Fruit fly (Drosophila melanogaster) whole organism, wandering third instar larva: ENCODE data around the gene CG8209.

ENCODE experiments used
- Abd-B ChIP-seq: fragments of >200 bp; optimal IDR thresholded peaks from 2 replicates; lab custom pipeline; 2017; ENCODE audit warnings: missing biosample characterization, missing genetic modification characterization
- CG32264 ChIP-seq: fragments of 200-800 bp; sonication (Bioruptor generic); optimal IDR thresholded peaks from 2 replicates; lab custom pipeline; 2016; ENCODE audit warnings: missing biosample characterization, missing genetic modification characterization
- CrebA ChIP-seq: fragments of 200-800 bp; sonication (Bioruptor generic); optimal IDR thresholded peaks from 2 replicates; lab custom pipeline; 2016; ENCODE audit warnings: missing biosample characterization, mild to moderate bottlenecking, missing genetic modification characterization, borderline replicate concordance
- Dfd ChIP-seq: fragments of >200 bp; optimal IDR thresholded peaks from 2 replicates; lab custom pipeline; 2017; ENCODE audit warnings: missing biosample characterization, missing genetic modification characterization
- GATAd ChIP-seq: sonication (Bioruptor generic); optimal IDR thresholded peaks from 2 replicates; lab custom pipeline; 2016; ENCODE audit warnings: missing biosample characterization, missing genetic modification characterization
- Hr78 ChIP-seq: fragments of >200 bp; optimal IDR thresholded peaks from 2 replicates; lab custom pipeline; 2017; ENCODE audit warnings: missing biosample characterization, missing genetic modification characterization
- Hr83 ChIP-seq: fragments of 200-300 bp; sonication (Bioruptor generic); optimal IDR thresholded peaks from 2 replicates; lab custom pipeline; 2016; ENCODE audit warnings: missing biosample characterization, mild to moderate bottlenecking, missing genetic modification characterization, moderate library complexity; ENCODE audit not compliant: poor library complexity, severe bottlenecking
- Jra ChIP-seq: sonication (Bioruptor generic); optimal IDR thresholded peaks from 2 replicates; lab custom pipeline; 2016; ENCODE audit warnings: missing biosample characterization, missing genetic modification characterization
- Mio ChIP-seq: sonication (Bioruptor generic); optimal IDR thresholded peaks from 2 replicates; lab custom pipeline; 2016; ENCODE audit warnings: missing biosample characterization, missing genetic modification characterization
- Myc ChIP-seq: fragments of >200 bp; optimal IDR thresholded peaks from 2 replicates; lab custom pipeline; 2017
- N ChIP-seq: fragments of >200 bp; optimal IDR thresholded peaks from 2 replicates; lab custom pipeline; 2018; ENCODE audit warnings: missing biosample characterization, missing external identifiers, missing genetic modification characterization
- OdsH ChIP-seq: fragments of 200-800 bp; sonication (Bioruptor generic); optimal IDR thresholded peaks from 2 replicates; lab custom pipeline; 2016; ENCODE audit warnings: missing biosample characterization, mild to moderate bottlenecking, missing genetic modification characterization
- Rel ChIP-seq, 2 experiments: fragments of 200-800 bp; sonication (Bioruptor generic) in 1 of 2; optimal IDR thresholded peaks; 2 replicates in 1 of 2; 3 replicates in 1 of 2; lab custom pipeline; 2016 to 2019; ENCODE audit warnings: mild to moderate bottlenecking in 2 of 2, missing biosample characterization in 2 of 2, missing genetic modification characterization in 2 of 2, moderate library complexity in 1 of 2
- Sp1 ChIP-seq: fragments of 200-800 bp; sonication (Bioruptor generic); optimal IDR thresholded peaks from 3 replicates; lab custom pipeline; 2019; ENCODE audit warnings: missing biosample characterization, mild to moderate bottlenecking, missing genetic modification characterization, moderate library complexity
- Vsx2 ChIP-seq: fragments of 200-300, 225-300 bp; sonication (Bioruptor generic); optimal IDR thresholded peaks from 2 replicates; lab custom pipeline; 2018; ENCODE audit warnings: missing biosample characterization, missing genetic modification characterization; ENCODE audit not compliant: partially characterized antibody
- br ChIP-seq: fragments of 200-800 bp; sonication (Bioruptor generic); optimal IDR thresholded peaks from 2 replicates; lab custom pipeline; 2016; ENCODE audit warnings: missing biosample characterization, missing genetic modification characterization
- brk ChIP-seq: fragments of 200-800 bp; sonication (Bioruptor generic); optimal IDR thresholded peaks from 2 replicates; lab custom pipeline; 2016; ENCODE audit warnings: missing biosample characterization, mild to moderate bottlenecking, missing genetic modification characterization
- dl ChIP-seq, 2 experiments: fragments of 175-275, 200-275 bp in 1 of 2; fragments of 200-275 bp in 1 of 2; sonication (Bioruptor generic); optimal IDR thresholded peaks; lab custom pipeline; 2018; ENCODE audit warnings: mild to moderate bottlenecking in 2 of 2, missing biosample characterization in 2 of 2, missing genetic modification characterization in 2 of 2, moderate library complexity in 2 of 2; ENCODE audit not compliant: partially characterized antibody in 2 of 2, insufficient read depth in 1 of 2
- dmrt93B ChIP-seq: fragments of 200-800 bp; sonication (Bioruptor generic); optimal IDR thresholded peaks from 2 replicates; lab custom pipeline; 2018; ENCODE audit warnings: missing biosample characterization, mild to moderate bottlenecking, missing genetic modification characterization
- dsf ChIP-seq: sonication (Bioruptor generic); optimal IDR thresholded peaks from 2 replicates; lab custom pipeline; 2016; ENCODE audit warnings: missing biosample characterization, missing genetic modification characterization, borderline replicate concordance
- ey ChIP-seq: fragments of 200-800 bp; sonication (Bioruptor generic); optimal IDR thresholded peaks from 2 replicates; lab custom pipeline; 2016; ENCODE audit warnings: missing biosample characterization, missing genetic modification characterization
- foxo ChIP-seq, 2 experiments: fragments of 200-800 bp; sonication (Bioruptor generic); optimal IDR thresholded peaks; 2 replicates in 1 of 2; 3 replicates in 1 of 2; lab custom pipeline; 2016 to 2017; ENCODE audit warnings: missing biosample characterization in 2 of 2, missing genetic modification characterization in 2 of 2
- fru ChIP-seq: fragments of 200-800 bp; sonication (Bioruptor generic); optimal IDR thresholded peaks from 3 replicates; lab custom pipeline; 2016; ENCODE audit warnings: missing biosample characterization, mild to moderate bottlenecking, missing genetic modification characterization
- h ChIP-seq: fragments of 200-800 bp; sonication (Bioruptor generic); optimal IDR thresholded peaks from 3 replicates; lab custom pipeline; 2016; ENCODE audit warnings: missing biosample characterization, mild to moderate bottlenecking, missing genetic modification characterization
- jim ChIP-seq: fragments of 175-275, 200-325 bp; sonication (Bioruptor generic); optimal IDR thresholded peaks from 2 replicates; lab custom pipeline; 2016; ENCODE audit warnings: missing biosample characterization, mild to moderate bottlenecking, missing genetic modification characterization
- pan ChIP-seq: fragments of >200 bp; optimal IDR thresholded peaks from 2 replicates; lab custom pipeline; 2017
- psq ChIP-seq: fragments of 200-800 bp; sonication (Bioruptor generic); optimal IDR thresholded peaks from 3 replicates; lab custom pipeline; 2017; ENCODE audit warnings: missing biosample characterization, mild to moderate bottlenecking, missing genetic modification characterization, moderate library complexity
- rgr ChIP-seq: fragments of 200-800 bp; sonication (Bioruptor generic); optimal IDR thresholded peaks from 3 replicates; lab custom pipeline; 2016; ENCODE audit warnings: missing biosample characterization, mild to moderate bottlenecking, missing genetic modification characterization
- tai ChIP-seq: sonication (Bioruptor generic); optimal IDR thresholded peaks from 2 replicates; lab custom pipeline; 2016; ENCODE audit warnings: missing biosample characterization, missing genetic modification characterization
- usp ChIP-seq: fragments of >200 bp; optimal IDR thresholded peaks from 2 replicates; lab custom pipeline; 2017; ENCODE audit warnings: missing biosample characterization, missing genetic modification characterization
- woc ChIP-seq: sonication (Bioruptor generic); optimal IDR thresholded peaks from 2 replicates; lab custom pipeline; 2016; ENCODE audit warnings: missing biosample characterization, mild to moderate bottlenecking, missing genetic modification characterization

The CG8209 gene

DNA sequence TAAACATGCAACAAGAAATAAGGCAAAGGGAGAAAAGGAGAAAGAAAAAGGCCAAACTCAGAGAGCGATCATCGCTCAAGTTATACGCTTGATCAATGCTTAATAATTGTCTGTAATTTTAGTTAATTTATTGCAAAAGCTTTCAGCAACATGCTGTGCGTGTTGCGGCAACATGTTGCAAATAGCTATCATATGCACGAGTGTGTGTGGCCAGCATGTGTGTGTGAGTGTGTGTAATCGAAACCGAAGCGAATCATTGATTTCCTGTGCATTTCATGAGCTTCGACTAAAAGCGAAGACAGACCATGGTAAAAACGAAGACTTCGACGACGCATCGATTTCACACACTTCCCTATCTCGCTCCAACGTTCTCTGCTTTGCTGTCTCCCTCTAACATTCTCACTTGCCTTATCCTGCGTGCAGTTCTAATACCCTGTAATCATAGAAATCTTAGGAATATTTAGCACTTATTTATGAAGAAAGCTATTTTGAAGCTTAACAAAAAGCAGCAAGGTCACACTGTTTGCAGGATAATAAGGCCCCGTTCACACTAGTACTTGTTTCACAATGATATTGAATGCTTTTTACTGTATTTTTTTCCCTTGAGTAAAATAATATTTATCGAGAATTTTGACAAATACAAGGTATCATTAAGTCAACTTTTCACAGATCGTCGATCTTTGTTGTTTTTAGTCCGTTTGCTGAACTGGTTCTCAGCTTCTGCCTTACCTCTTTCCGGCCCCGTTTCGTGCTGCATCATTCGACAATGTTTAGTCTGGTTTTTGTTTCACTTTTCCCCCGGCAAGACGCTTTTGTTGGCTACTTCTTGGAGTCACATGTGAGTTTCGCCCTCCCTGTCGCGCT, 37.0 kb downstream of the CG8209 start:
- TF ChIP-seq N (GFP tag; lab: Kevin White, UChicago) (no peak), psq (GFP tag; lab: Kevin White, UChicago) (peak; percentile 61), dmrt93B (GFP tag; lab: Kevin White, UChicago) (peak; percentile 4), Hr78 (no peak), foxo (GFP tag; optimal IDR thresholded peaks at IDR 0.05; lab: Kevin White, UChicago) (peak in 1 of 2 experiments; percentile 34), CrebA (GFP tag; lab: Kevin White, UChicago) (no peak), rgr (GFP tag; lab: Kevin White, UChicago) (peak; percentile 28), Rel (GFP tag; optimal IDR thresholded peaks at IDR 0.05; lab: Kevin White, UChicago) (no peak), Rel (tag; optimal IDR thresholded peaks at IDR 0.05; lab: Kevin White, UChicago) (no peak), dl (GFP tag; optimal IDR thresholded peaks at IDR 0.05; lab: Kevin White, UChicago; ENCODE audit: insufficient read depth in 1 of 2, partially characterized antibody in 2 of 2) (peak in 1 of 2 experiments; percentile 13), OdsH (GFP tag; lab: Kevin White, UChicago) (peak; percentile 38), woc (peak; percentile 91), Mio (GFP tag; lab: Kevin White, UChicago) (no peak), tai (GFP tag; lab: Kevin White, UChicago) (peak; percentile 20), jim (GFP tag; lab: Kevin White, UChicago) (no peak), Vsx2 (GFP tag; lab: Kevin White, UChicago) (peak; percentile 35), h (peak; percentile 64), fru (peak; percentile 37), Abd-B (no peak), ey (GFP tag; lab: Kevin White, UChicago) (peak; percentile 54), pan (lab: Kevin White, UChicago) (peak; percentile 35), br (peak; percentile 31), usp (GFP tag; lab: Kevin White, UChicago) (no peak), Myc (lab: Kevin White, UChicago) (no peak), Sp1 (GFP tag; lab: Kevin White, UChicago) (peak; percentile 34)

DNA sequence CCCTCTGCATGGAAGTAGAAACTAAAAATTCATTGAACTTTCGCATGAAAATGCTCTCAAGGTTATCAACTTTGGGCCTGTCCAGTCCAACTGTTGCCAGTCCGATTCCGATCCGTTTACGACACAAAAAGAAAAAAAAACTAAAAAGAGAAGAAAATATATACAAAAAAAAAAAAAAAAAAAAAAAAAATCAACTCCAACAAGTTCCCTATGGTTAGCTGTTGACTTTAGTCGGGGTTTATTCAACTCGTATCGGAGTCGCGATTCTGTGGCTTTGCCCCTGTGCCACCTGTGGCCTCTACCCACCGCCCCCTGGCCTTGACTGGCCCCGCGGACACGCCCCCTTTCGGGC, 37.6 kb downstream of the CG8209 start:
- no peak for TF ChIP-seq Mio (GFP tag; lab: Kevin White, UChicago)
- no peak for TF ChIP-seq Dfd (GFP tag; lab: Kevin White, UChicago)
- no peak for TF ChIP-seq CG32264 (GFP tag; lab: Kevin White, UChicago)
- no peak for TF ChIP-seq Jra (GFP tag; lab: Kevin White, UChicago)
- peak; percentile 3 for TF ChIP-seq brk (GFP tag; lab: Kevin White, UChicago)
- peak; percentile 58 for TF ChIP-seq CrebA (GFP tag; lab: Kevin White, UChicago)
- no peak for TF ChIP-seq dsf
- TF ChIP-seq Vsx2 (GFP tag; lab: Kevin White, UChicago) = no peak
- peak; percentile 61 for TF ChIP-seq Rel (GFP tag; optimal IDR thresholded peaks at IDR 0.05; lab: Kevin White, UChicago)
- TF ChIP-seq Rel (tag; optimal IDR thresholded peaks at IDR 0.05; lab: Kevin White, UChicago) = no peak

DNA sequence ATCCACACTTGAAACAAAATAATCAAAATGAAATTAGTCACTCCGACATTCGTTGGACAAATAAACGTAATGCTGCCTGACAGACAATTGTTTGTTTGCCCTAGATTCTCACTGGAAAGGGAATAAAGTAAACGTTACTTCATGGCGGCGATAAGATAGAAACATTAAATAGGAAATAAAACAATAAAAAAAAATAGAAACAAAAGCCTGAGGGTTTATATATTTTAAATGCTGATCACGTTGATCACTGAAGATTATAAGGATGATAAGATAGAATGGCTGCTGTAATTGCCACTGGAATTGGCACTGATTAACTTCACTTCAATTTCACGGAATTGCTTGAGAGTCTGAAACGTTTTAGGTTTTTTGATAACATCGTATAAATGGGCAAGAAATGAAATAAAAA, 42.5 kb downstream of the CG8209 start:
- TF ChIP-seq CrebA (GFP tag; lab: Kevin White, UChicago) (peak; percentile 39), Hr83 (GFP tag; lab: Kevin White, UChicago) (no peak), dl (GFP tag; optimal IDR thresholded peaks at IDR 0.05; lab: Kevin White, UChicago; ENCODE audit: insufficient read depth in 1 of 2, partially characterized antibody in 2 of 2) (no peak), CG32264 (GFP tag; lab: Kevin White, UChicago) (no peak), Sp1 (GFP tag; lab: Kevin White, UChicago) (peak; percentile 10), fru (peak; percentile 61), jim (GFP tag; lab: Kevin White, UChicago) (no peak), h (peak; percentile 10), Rel (GFP tag; optimal IDR thresholded peaks at IDR 0.05; lab: Kevin White, UChicago) (no peak), Rel (tag; optimal IDR thresholded peaks at IDR 0.05; lab: Kevin White, UChicago) (peak; percentile 22), GATAd (GFP tag; lab: Kevin White, UChicago) (no peak), brk (GFP tag; lab: Kevin White, UChicago) (peak; percentile 36), Vsx2 (GFP tag; lab: Kevin White, UChicago) (no peak), pan (lab: Kevin White, UChicago) (no peak), br (peak; percentile 8)
